Fruit fly (Drosophila melanogaster) whole organism, embryonic: ENCODE measurements around the gene Tre1.

Source experiments
- Abd-B ChIP-seq: fragments of 200-800 bp; sonication (Bioruptor generic); optimal IDR thresholded peaks from 2 replicates; lab custom pipeline; 2018; ENCODE audit warnings: missing biosample characterization, mild to moderate bottlenecking, missing genetic modification characterization, moderate library complexity
- Ada2b ChIP-seq: fragments of 200-800 bp; sonication (Bioruptor generic); IDR thresholded peaks from 2 replicates; pipeline ENCODE4 v1.3.6; 2022; ENCODE audit warnings: missing biosample characterization, missing genetic modification characterization
- Antp ChIP-seq: fragments of 200-800 bp; sonication (Bioruptor generic); optimal IDR thresholded peaks from 3 replicates; lab custom pipeline; 2016; ENCODE audit warnings: missing biosample characterization, missing genetic modification characterization
- CG10959 ChIP-seq: fragments of 200-800 bp; sonication (Bioruptor generic); IDR thresholded peaks from 2 replicates; pipeline ENCODE4 v1.3.6; 2022; ENCODE audit warnings: missing biosample characterization, missing genetic modification characterization
- CG10979 ChIP-seq: fragments of 200-800 bp; sonication (Bioruptor generic); optimal IDR thresholded peaks from 2 replicates; lab custom pipeline; 2018; ENCODE audit warnings: missing biosample characterization, mild to moderate bottlenecking, missing genetic modification characterization, moderate library complexity
- CG11560 ChIP-seq: fragments of 200-800 bp; sonication (Bioruptor generic); IDR thresholded peaks from 3 replicates; pipeline ENCODE4 v1.3.6; 2022; ENCODE audit warnings: missing biosample characterization, missing genetic modification characterization
- CG12236 ChIP-seq: fragments of 200-800 bp; sonication (Bioruptor generic); optimal IDR thresholded peaks from 2 replicates; lab custom pipeline; 2016; ENCODE audit warnings: missing biosample characterization, missing genetic modification characterization
- CG12299 ChIP-seq: fragments of 200-800 bp; sonication (Bioruptor generic); optimal IDR thresholded peaks from 2 replicates; lab custom pipeline; 2018; ENCODE audit warnings: missing biosample characterization, mild to moderate bottlenecking, missing genetic modification characterization
- CG14050 ChIP-seq: fragments of 200-800 bp; sonication (Bioruptor generic); IDR thresholded peaks from 3 replicates; pipeline ENCODE4 v1.3.6; 2022; ENCODE audit warnings: missing biosample characterization, missing genetic modification characterization
- CG1647 ChIP-seq: fragments of 200-800 bp; sonication (Bioruptor generic); optimal IDR thresholded peaks from 3 replicates; lab custom pipeline; 2016; ENCODE audit warnings: missing biosample characterization, missing genetic modification characterization
- CG17829 ChIP-seq: fragments of 200-800 bp; optimal IDR thresholded peaks from 2 replicates; lab custom pipeline; 2019; ENCODE audit warnings: missing biosample characterization, mild to moderate bottlenecking, missing genetic modification characterization, moderate library complexity
- CG2202 ChIP-seq: fragments of 200-800 bp; sonication (Bioruptor generic); optimal IDR thresholded peaks from 2 replicates; lab custom pipeline; 2018; ENCODE audit warnings: missing biosample characterization, mild to moderate bottlenecking, missing genetic modification characterization
- CG30431 ChIP-seq: fragments of 200-800 bp; sonication (Bioruptor generic); optimal IDR thresholded peaks from 2 replicates; lab custom pipeline; 2017; ENCODE audit warnings: missing biosample characterization, missing genetic modification characterization
- CG3065 ChIP-seq: fragments of 200-800 bp; sonication (Bioruptor generic); optimal IDR thresholded peaks from 2 replicates; lab custom pipeline; 2016; ENCODE audit warnings: missing biosample characterization, missing genetic modification characterization
- CG3281 ChIP-seq: fragments of 200-800 bp; sonication (Bioruptor generic); optimal IDR thresholded peaks from 3 replicates; lab custom pipeline; 2017; ENCODE audit warnings: missing biosample characterization, mild to moderate bottlenecking, missing genetic modification characterization
- CG33557 ChIP-seq: fragments of 200-800 bp; sonication (Bioruptor generic); optimal IDR thresholded peaks from 2 replicates; lab custom pipeline; 2019; ENCODE audit warnings: missing biosample characterization, mild to moderate bottlenecking, missing genetic modification characterization, moderate library complexity
- CG5245 ChIP-seq: fragments of 200-800 bp; sonication (Bioruptor generic); optimal IDR thresholded peaks from 3 replicates; lab custom pipeline; 2016; ENCODE audit warnings: missing biosample characterization, missing genetic modification characterization
- CG7745 ChIP-seq: fragments of 200-800 bp; sonication (Bioruptor generic); optimal IDR thresholded peaks from 2 replicates; lab custom pipeline; 2018; ENCODE audit warnings: missing biosample characterization, mild to moderate bottlenecking, missing genetic modification characterization, moderate library complexity
- CG7839 ChIP-seq: fragments of 200-800 bp; sonication (Bioruptor generic); optimal IDR thresholded peaks from 3 replicates; lab custom pipeline; 2018; ENCODE audit warnings: missing biosample characterization, mild to moderate bottlenecking, missing genetic modification characterization, moderate library complexity
- CG8478 ChIP-seq: fragments of >200 bp; optimal IDR thresholded peaks from 2 replicates; lab custom pipeline; 2018
- CG8944 ChIP-seq: fragments of 200-800 bp; sonication (Bioruptor generic); optimal IDR thresholded peaks from 3 replicates; lab custom pipeline; 2016; ENCODE audit warnings: missing biosample characterization, missing genetic modification characterization
- Dad ChIP-seq: fragments of 200-800 bp; sonication (Bioruptor generic); optimal IDR thresholded peaks from 3 replicates; lab custom pipeline; 2016; ENCODE audit warnings: missing biosample characterization, missing genetic modification characterization
- Fer2 ChIP-seq: fragments of 200-800 bp; sonication (Bioruptor generic); optimal IDR thresholded peaks from 2 replicates; lab custom pipeline; 2018; ENCODE audit warnings: missing biosample characterization, mild to moderate bottlenecking, missing genetic modification characterization, moderate library complexity
- Hr39 ChIP-seq: fragments of >200 bp; optimal IDR thresholded peaks from 2 replicates; lab custom pipeline; 2017
- NK7.1 ChIP-seq: fragments of 200-800 bp; sonication (Bioruptor generic); optimal IDR thresholded peaks from 3 replicates; lab custom pipeline; 2016; ENCODE audit warnings: missing biosample characterization, missing genetic modification characterization
- Nf-YB ChIP-seq: fragments of 200-800 bp; sonication (Bioruptor generic); optimal IDR thresholded peaks from 3 replicates; lab custom pipeline; 2019; ENCODE audit warnings: missing biosample characterization, mild to moderate bottlenecking, missing genetic modification characterization, moderate library complexity
- Optix ChIP-seq: fragments of 200-800 bp; sonication (Bioruptor generic); IDR thresholded peaks from 3 replicates; pipeline ENCODE4 v1.3.6; 2022; ENCODE audit warnings: missing biosample characterization, missing genetic modification characterization
- Side ChIP-seq: fragments of 200-800 bp; sonication (Bioruptor generic); optimal IDR thresholded peaks from 2 replicates; lab custom pipeline; 2016; ENCODE audit warnings: missing biosample characterization, missing genetic modification characterization
- Six4 ChIP-seq: fragments of 200-800 bp; sonication (Bioruptor generic); optimal IDR thresholded peaks from 2 replicates; lab custom pipeline; 2016; ENCODE audit warnings: missing biosample characterization, missing genetic modification characterization
- Taf1 ChIP-seq: fragments of 200-800 bp; sonication (Bioruptor generic); IDR thresholded peaks from 2 replicates; pipeline ENCODE4 v1.3.6; 2022; ENCODE audit warnings: missing biosample characterization, missing genetic modification characterization
- Tbp ChIP-seq: fragments of >200 bp; optimal IDR thresholded peaks from 2 replicates; lab custom pipeline; 2018; ENCODE audit warnings: missing biosample characterization, missing genetic modification characterization
- Vsx1 ChIP-seq: fragments of 200-800 bp; sonication (Bioruptor generic); optimal IDR thresholded peaks from 2 replicates; lab custom pipeline; 2017; ENCODE audit warnings: missing biosample characterization, mild to moderate bottlenecking, missing genetic modification characterization, missing genetic modification reagents
- ash1 ChIP-seq: fragments of 200-800 bp; sonication (Bioruptor generic); optimal IDR thresholded peaks from 2 replicates; lab custom pipeline; 2018; ENCODE audit warnings: missing biosample characterization, mild to moderate bottlenecking, missing genetic modification characterization
- az2 ChIP-seq: fragments of 200-800 bp; sonication (Bioruptor generic); optimal IDR thresholded peaks from 3 replicates; lab custom pipeline; 2016; ENCODE audit warnings: missing biosample characterization, missing genetic modification characterization
- br ChIP-seq: fragments of >200 bp; optimal IDR thresholded peaks from 2 replicates; lab custom pipeline; 2017
- ci ChIP-seq: fragments of 200-800 bp; sonication (Bioruptor generic); IDR thresholded peaks from 3 replicates; pipeline ENCODE4 v1.3.6; 2022; ENCODE audit warnings: missing biosample characterization, missing genetic modification characterization
- crc ChIP-seq: fragments of 200-800 bp; sonication (Bioruptor generic); optimal IDR thresholded peaks from 2 replicates; lab custom pipeline; 2016; ENCODE audit warnings: missing biosample characterization, missing genetic modification characterization
- dm ChIP-seq: fragments of 200-800 bp; sonication (Bioruptor generic); optimal IDR thresholded peaks from 3 replicates; lab custom pipeline; 2016; ENCODE audit warnings: missing biosample characterization, missing genetic modification characterization
- grau ChIP-seq: fragments of 200-800 bp; optimal IDR thresholded peaks from 3 replicates; lab custom pipeline; 2019; ENCODE audit warnings: missing biosample characterization, mild to moderate bottlenecking, missing genetic modification characterization, moderate library complexity
- hbn ChIP-seq: fragments of 200-800 bp; sonication (Bioruptor generic); IDR thresholded peaks from 2 replicates; pipeline ENCODE4 v1.3.6; 2022; ENCODE audit warnings: missing biosample characterization, missing genetic modification characterization; ENCODE audit not compliant: partially characterized antibody
- hkb ChIP-seq, 2 experiments: fragments of 200-800 bp in 1 of 2; fragments of >200 bp in 1 of 2; sonication (Bioruptor generic) in 1 of 2; IDR thresholded peaks in 1 of 2; optimal IDR thresholded peaks in 1 of 2; 2 replicates each; pipeline versions ENCODE4 v1.3.6 to Lab custom; 2017 to 2022; ENCODE audit warnings: missing biosample characterization in 1 of 2, missing genetic modification characterization in 1 of 2
- jumu ChIP-seq: fragments of 200-800 bp; sonication (Bioruptor generic); optimal IDR thresholded peaks from 3 replicates; lab custom pipeline; 2016; ENCODE audit warnings: missing biosample characterization, missing genetic modification characterization
- ken ChIP-seq: fragments of 200-800 bp; sonication (Bioruptor generic); IDR thresholded peaks from 3 replicates; pipeline ENCODE4 v1.3.6; 2022; ENCODE audit warnings: missing biosample characterization, missing genetic modification characterization
- lov ChIP-seq, 2 experiments: fragments of 200-800 bp in 1 of 2; fragments of >200 bp in 1 of 2; sonication (Bioruptor generic) in 1 of 2; IDR thresholded peaks in 1 of 2; optimal IDR thresholded peaks in 1 of 2; 2 replicates in 1 of 2; 3 replicates in 1 of 2; pipeline versions ENCODE4 v1.3.6 to Lab custom; 2017 to 2022; ENCODE audit warnings: missing biosample characterization in 1 of 2, missing genetic modification characterization in 1 of 2
- org-1 ChIP-seq: fragments of 200-800 bp; sonication (Bioruptor generic); optimal IDR thresholded peaks from 2 replicates; lab custom pipeline; 2017; ENCODE audit warnings: missing biosample characterization, missing genetic modification characterization
- pzg ChIP-seq: fragments of 200-800 bp; sonication (Bioruptor generic); optimal IDR thresholded peaks from 3 replicates; lab custom pipeline; 2018; ENCODE audit warnings: missing biosample characterization, mild to moderate bottlenecking, missing genetic modification characterization, moderate library complexity
- seq ChIP-seq: fragments of 200-800 bp; sonication (Bioruptor generic); IDR thresholded peaks from 2 replicates; pipeline ENCODE4 v1.3.6; 2022; ENCODE audit warnings: missing biosample characterization, missing genetic modification characterization
- sisA ChIP-seq: fragments of 200-800 bp; sonication (Bioruptor generic); IDR thresholded peaks from 2 replicates; pipeline ENCODE4 v1.3.6; 2022; ENCODE audit warnings: missing biosample characterization, missing genetic modification characterization
- slbo ChIP-seq: fragments of 200-800 bp; sonication (Bioruptor generic); IDR thresholded peaks from 2 replicates; pipeline ENCODE4 v1.3.6; 2022; ENCODE audit warnings: missing biosample characterization, missing genetic modification characterization
- slp2 ChIP-seq: fragments of 200-800 bp; sonication (Bioruptor generic); optimal IDR thresholded peaks from 2 replicates; lab custom pipeline; 2016; ENCODE audit warnings: missing biosample characterization, missing genetic modification characterization
- tup ChIP-seq: fragments of 200-800 bp; sonication (Bioruptor generic); optimal IDR thresholded peaks from 2 replicates; lab custom pipeline; 2016; ENCODE audit warnings: missing biosample characterization, mild to moderate bottlenecking, missing genetic modification characterization, moderate library complexity
- zfh1 ChIP-seq: fragments of 200-800 bp; sonication (Bioruptor generic); IDR thresholded peaks from 3 replicates; pipeline ENCODE4 v1.3.6; 2022; ENCODE audit warnings: missing biosample characterization, missing genetic modification characterization

The Tre1 gene

dm6 chrX:5638588-5638987 is 41.2 kb downstream of the Tre1 start (continued):
- TF ChIP-seq lov (optimal IDR thresholded peaks at IDR 0.05; lab: Kevin White, UChicago): no peak
- TF ChIP-seq lov (GFP tag; IDR thresholded peaks at IDR 0.05; lab: Robert Waterston, UW): 0 out of 3 replicates have a peak, but pooled peaks have one; percentile 28
- peak; percentile 39 for TF ChIP-seq Fer2 (tag; lab: Kevin White, UChicago)
- peak; percentile 49; the same call in 2 of the 3 replicates for TF ChIP-seq ken (GFP tag; lab: Robert Waterston, UW)
- TF ChIP-seq NK7.1 (GFP tag; lab: Kevin White, UChicago): no peak
- peak; percentile 39 for TF ChIP-seq CG1647 (GFP tag; lab: Kevin White, UChicago)
- TF ChIP-seq CG30431 (GFP tag; lab: Kevin White, UChicago): peak; percentile 29
- peak; percentile 45; the same call in 1 of the 2 replicates for TF ChIP-seq CG10959 (GFP tag; lab: Robert Waterston, UW)
- no peak for TF ChIP-seq br (lab: Kevin White, UChicago)
- TF ChIP-seq slp2 (GFP tag; lab: Kevin White, UChicago): peak; percentile 5
- no peak for TF ChIP-seq hbn
- TF ChIP-seq pzg (GFP tag; lab: Kevin White, UChicago): no peak
- TF ChIP-seq CG10979 (tag; lab: Kevin White, UChicago): peak; percentile 47
- peak; percentile 53; the same call in 1 of the 2 replicates for TF ChIP-seq Ada2b (GFP tag; lab: Robert Waterston, UW)
- no peak for TF ChIP-seq crc
- TF ChIP-seq zfh1: peak; percentile 65
- no peak for TF ChIP-seq CG5245 (GFP tag; lab: Kevin White, UChicago)
- peak; percentile 36 for TF ChIP-seq az2 (GFP tag; lab: Kevin White, UChicago)
- no peak for TF ChIP-seq CG33557
- no peak for TF ChIP-seq hkb (optimal IDR thresholded peaks at IDR 0.05; lab: Kevin White, UChicago)
- peak; percentile 69 for TF ChIP-seq hkb (GFP tag; IDR thresholded peaks at IDR 0.05; lab: Robert Waterston, UW)
- TF ChIP-seq CG8478 (lab: Kevin White, UChicago): no peak
- peak; percentile 84; the same call in 2 of the 3 replicates for TF ChIP-seq ci (GFP tag; lab: Robert Waterston, UW)
- TF ChIP-seq CG7745 (tag; lab: Kevin White, UChicago): no peak
- peak; percentile 50 for TF ChIP-seq org-1
- peak; percentile 46; the same call in 1 of the 2 replicates for TF ChIP-seq seq
- TF ChIP-seq Six4 (GFP tag; lab: Kevin White, UChicago): peak; percentile 19
- TF ChIP-seq CG3281: peak; percentile 57
- no peak for TF ChIP-seq dm (GFP tag; lab: Kevin White, UChicago)
- TF ChIP-seq Dad: no peak
- peak; percentile 37; the same call in 1 of the 2 replicates for TF ChIP-seq Taf1 (GFP tag; lab: Robert Waterston, UW)
- no peak for TF ChIP-seq Tbp
- peak; percentile 57; the same call in 2 of the 3 replicates for TF ChIP-seq CG14050
- TF ChIP-seq Side (GFP tag; lab: Kevin White, UChicago): peak; percentile 50
- TF ChIP-seq Abd-B: no peak
- TF ChIP-seq CG3065 (GFP tag; lab: Kevin White, UChicago): no peak
- peak; percentile 14 for TF ChIP-seq CG8944 (GFP tag; lab: Kevin White, UChicago)
- TF ChIP-seq CG17829 (tag; lab: Kevin White, UChicago): peak; percentile 24
- peak; percentile 43 for TF ChIP-seq jumu (GFP tag; lab: Kevin White, UChicago)
- TF ChIP-seq Antp (GFP tag; lab: Kevin White, UChicago): peak; percentile 70
- TF ChIP-seq CG2202 (tag; lab: Kevin White, UChicago): no peak
- peak; percentile 73 for TF ChIP-seq slbo
- TF ChIP-seq CG11560 (tag; lab: Robert Waterston, UW): no peak
- no peak for TF ChIP-seq CG12236 (GFP tag; lab: Kevin White, UChicago)
- peak; percentile 63 for TF ChIP-seq CG7839 (tag; lab: Kevin White, UChicago)
- no peak for TF ChIP-seq Vsx1 (GFP tag; lab: Kevin White, UChicago)
- no peak for TF ChIP-seq Hr39 (lab: Kevin White, UChicago)
- TF ChIP-seq Nf-YB (GFP tag; lab: Kevin White, UChicago): no peak
- TF ChIP-seq ash1: no peak
- TF ChIP-seq Optix (GFP tag; lab: Robert Waterston, UW): peak; percentile 76
- TF ChIP-seq grau (tag; lab: Kevin White, UChicago): peak; percentile 54
- TF ChIP-seq CG12299 (tag; lab: Kevin White, UChicago): no peak
- peak; percentile 9 for TF ChIP-seq tup
- peak; percentile 61 for TF ChIP-seq sisA
